Worm (Caenorhabditis elegans) whole organism, dauer: ENCODE measurements around the gene fbxa-172.
"Not testable (repeated sequence)": the region's sequence is repeated elsewhere in the genome, so short reads cannot be mapped to it uniquely, and the experiment has no call there.

ENCODE experiments used
- unc-62 ChIP-seq: sonication (generic microtip); optimal IDR thresholded peaks from 2 replicates; lab custom pipeline; 2017; ENCODE audit warnings: missing biosample characterization, missing genetic modification reagents, missing genetic modification characterization

fbxa-172 gene

ce11 chrV:17552759-17553158 is 6.3 kb upstream of the fbxa-172 start, which contains the start of gene C38D9.8:
Gene C38D9.8 (minus strand): TSS chrV:17552859.
- no peak for TF ChIP-seq unc-62 (GFP tag; lab: Kevin White, UChicago)

ce11 chrV:17558377-17558776 is 669 bp upstream of the fbxa-172 start, which contains the start of gene fbxa-174:
Gene fbxa-174 (minus strand): TSS chrV:17558477.
- no peak for TF ChIP-seq unc-62 (GFP tag; lab: Kevin White, UChicago)

- TF ChIP-seq unc-62 (GFP tag; lab: Kevin White, UChicago) = no peak
Measured at ce11 chrV:17565903-17566302, 6.9 kb downstream of the fbxa-172 start, which contains the start of gene fbxa-171. Gene fbxa-171 (minus strand): TSS chrV:17566003.

- no peak for TF ChIP-seq unc-62 (GFP tag; lab: Kevin White, UChicago)
Measured at ce11 chrV:17566850-17567249, 7.8 kb downstream of the fbxa-172 start, which contains the start of gene C38D9.2. Gene C38D9.2 (plus strand): TSS chrV:17567150.

ce11 chrV:17580017-17580416 is 21.0 kb downstream of the fbxa-172 start:
- TF ChIP-seq unc-62 (GFP tag; lab: Kevin White, UChicago) = no peak

ce11 chrV:17584352-17584843 is 25.4 kb downstream of the fbxa-172 start, which contains the start of gene fbxa-133:
Gene fbxa-133 (plus strand): TSS chrV:17584793.
- TF ChIP-seq unc-62 (GFP tag; lab: Kevin White, UChicago) = not testable (repeated sequence)

ce11 chrV:17595691-17596090 is 36.6 kb downstream of the fbxa-172 start:
- TF ChIP-seq unc-62 (GFP tag; lab: Kevin White, UChicago) = no peak

- no peak for TF ChIP-seq unc-62 (GFP tag; lab: Kevin White, UChicago)
Measured at ce11 chrV:17598810-17599209, 39.8 kb downstream of the fbxa-172 start, which contains the start of gene Y6G8.2. Gene Y6G8.2 (minus strand): TSS chrV:17598956.

ce11 chrV:17601520-17601919 is 42.5 kb downstream of the fbxa-172 start, which contains the start of gene ztf-25:
Gene ztf-25 (plus strand): TSS chrV:17601820.
- TF ChIP-seq unc-62 (GFP tag; lab: Kevin White, UChicago) = no peak

- not testable (repeated sequence) for TF ChIP-seq unc-62 (GFP tag; lab: Kevin White, UChicago)
Measured at ce11 chrV:17606050-17606449, 47.0 kb downstream of the fbxa-172 start, which contains the start of gene Y6G8.16. Gene Y6G8.16 (plus strand): TSS chrV:17606350.

- no peak for TF ChIP-seq unc-62 (GFP tag; lab: Kevin White, UChicago)
Measured at ce11 chrV:17607797-17608196, 48.8 kb downstream of the fbxa-172 start, which contains the start of gene srz-91. Gene srz-91 (plus strand): TSS chrV:17608097.

- TF ChIP-seq unc-62 (GFP tag; lab: Kevin White, UChicago) = not testable (repeated sequence)
Measured at ce11 chrV:17610503-17610902, 51.5 kb downstream of the fbxa-172 start, which contains the start of gene Y6G8.15. Gene Y6G8.15 (minus strand): TSS chrV:17610603.
